Fruit fly (Drosophila melanogaster) whole organism, embryonic: ENCODE measurements around the gene Pgant35A.

Experiments
- CG10543 ChIP-seq: fragments of 200-800 bp; sonication (Bioruptor generic); optimal IDR thresholded peaks from 3 replicates; lab custom pipeline; 2017; ENCODE audit warnings: missing biosample characterization, mild to moderate bottlenecking, missing genetic modification characterization, moderate library complexity
- CG11085 ChIP-seq: fragments of 200-800 bp; sonication (Bioruptor generic); IDR thresholded peaks from 2 replicates; pipeline ENCODE4 v1.3.6; 2022; ENCODE audit warnings: missing biosample characterization, missing genetic modification characterization
- CG14667 ChIP-seq: fragments of 200-800 bp; sonication (Bioruptor generic); IDR thresholded peaks from 2 replicates; pipeline ENCODE4 v1.3.6; 2022; ENCODE audit warnings: missing biosample characterization, missing genetic modification characterization
- CG1647 ChIP-seq: fragments of 200-800 bp; sonication (Bioruptor generic); optimal IDR thresholded peaks from 3 replicates; lab custom pipeline; 2016; ENCODE audit warnings: missing biosample characterization, missing genetic modification characterization
- CG16779 ChIP-seq: fragments of 200-800 bp; sonication (Bioruptor generic); IDR thresholded peaks from 2 replicates; pipeline ENCODE4 v1.3.6; 2022; ENCODE audit warnings: missing biosample characterization, missing genetic modification characterization
- E2f2 ChIP-seq: fragments of 200-800 bp; sonication (Bioruptor generic); IDR thresholded peaks from 2 replicates; pipeline ENCODE4 v1.3.6; 2022; ENCODE audit warnings: missing biosample characterization, missing genetic modification characterization
- MTF-1 ChIP-seq: fragments of 200-800 bp; sonication (Bioruptor generic); optimal IDR thresholded peaks from 2 replicates; lab custom pipeline; 2018; ENCODE audit warnings: missing biosample characterization, mild to moderate bottlenecking, missing genetic modification characterization, borderline replicate concordance
- Ravus ChIP-seq: fragments of 200-800 bp; sonication (Bioruptor generic); IDR thresholded peaks from 2 replicates; pipeline ENCODE4 v1.3.6; 2022; ENCODE audit warnings: missing biosample characterization, missing genetic modification characterization
- al ChIP-seq: fragments of 200-800 bp; sonication (Bioruptor generic); IDR thresholded peaks from 2 replicates; pipeline ENCODE4 v1.3.6; 2022; ENCODE audit warnings: missing biosample characterization, missing genetic modification characterization
- br ChIP-seq: fragments of >200 bp; optimal IDR thresholded peaks from 2 replicates; lab custom pipeline; 2017
- dmrt99B ChIP-seq: fragments of 200-800 bp; sonication (Bioruptor generic); optimal IDR thresholded peaks from 2 replicates; lab custom pipeline; 2018; ENCODE audit warnings: missing biosample characterization, mild to moderate bottlenecking, missing genetic modification characterization, moderate library complexity
- pita ChIP-seq: fragments of 200-800 bp; sonication (Bioruptor generic); optimal IDR thresholded peaks from 2 replicates; lab custom pipeline; 2017; ENCODE audit warnings: missing biosample characterization, mild to moderate bottlenecking, missing genetic modification characterization
- tx ChIP-seq: fragments of 200-800 bp; sonication (Bioruptor generic); optimal IDR thresholded peaks from 2 replicates; lab custom pipeline; 2016; ENCODE audit warnings: missing biosample characterization, missing genetic modification characterization

DNA sequence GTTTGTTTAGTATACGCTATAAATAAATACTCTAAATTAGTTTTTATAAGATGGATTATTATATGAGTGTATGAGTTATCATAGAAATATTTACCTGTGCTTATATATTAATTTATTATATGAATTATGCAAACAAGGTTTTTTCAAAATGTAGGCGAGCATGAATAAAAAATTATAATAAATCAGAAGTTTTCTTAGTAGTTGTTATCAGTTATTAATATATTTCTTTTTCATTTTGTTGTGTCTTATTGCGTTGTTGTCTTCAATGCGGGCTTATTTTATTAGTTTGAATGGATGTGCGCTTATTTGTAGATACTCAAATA is 3.2 kb upstream of the Pgant35A start:
- TF ChIP-seq CG16779 (GFP tag; lab: Robert Waterston, UW) (no peak), al (GFP tag; lab: Robert Waterston, UW) (no peak), CG14667 (GFP tag; lab: Robert Waterston, UW) (no peak), Ravus (GFP tag; lab: Robert Waterston, UW) (no peak), CG1647 (GFP tag; lab: Kevin White, UChicago) (no peak), tx (no peak), MTF-1 (GFP tag; lab: Kevin White, UChicago) (no peak), CG10543 (no peak), dmrt99B (tag; lab: Kevin White, UChicago) (no peak), br (lab: Kevin White, UChicago) (no peak), CG11085 (GFP tag; lab: Robert Waterston, UW) (no peak), E2f2 (no peak), pita (GFP tag; lab: Kevin White, UChicago) (no peak)
